Fruit fly (Drosophila melanogaster): Measurements from ENCODE around the gene spen.

Gene spen

DNA sequence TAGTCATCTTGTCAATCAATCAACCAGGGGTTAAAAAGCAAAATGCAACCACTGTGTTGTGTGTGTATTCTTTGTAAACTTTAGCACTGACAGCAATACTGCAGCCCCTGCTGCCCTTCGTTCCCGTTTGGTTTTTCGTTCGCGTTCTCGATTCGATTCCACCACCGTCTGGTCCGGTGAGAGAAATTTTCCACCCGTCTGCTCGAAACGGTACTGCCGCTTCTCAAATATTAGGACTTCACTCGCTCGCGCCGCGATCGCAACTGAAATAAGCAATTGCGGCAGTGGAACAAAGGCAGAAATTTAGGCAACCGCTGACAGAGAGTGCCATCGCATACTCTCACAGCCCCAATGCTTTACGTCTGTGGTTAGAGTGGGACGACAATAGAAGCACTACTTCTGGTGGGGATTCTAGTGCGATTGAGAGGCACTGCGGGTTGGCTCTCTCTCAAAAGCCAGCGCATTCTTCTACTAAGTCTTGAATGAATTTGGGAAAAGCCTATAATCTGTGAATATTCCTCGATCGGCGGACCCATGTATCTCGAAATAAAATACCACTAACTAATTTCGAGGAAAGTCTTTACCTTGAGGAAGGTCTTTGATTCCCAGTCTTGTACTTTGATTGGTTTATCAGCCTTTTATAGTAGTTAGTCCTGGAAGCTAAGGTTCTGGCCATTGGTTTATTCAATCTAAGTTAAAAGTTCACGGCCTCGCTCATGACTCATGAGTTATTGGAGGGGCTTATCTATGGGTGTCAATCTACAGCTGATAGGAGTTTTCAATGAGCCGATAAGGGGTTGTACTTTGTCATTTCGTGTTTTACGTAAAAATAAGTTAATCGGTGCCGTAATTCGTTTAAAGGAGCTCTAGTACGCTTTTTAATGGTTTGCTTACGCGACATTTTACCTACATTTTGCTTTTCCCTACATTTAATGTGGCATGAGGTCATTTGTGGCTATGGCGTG is 29.6 kb upstream of the spen start (continued):
- TF ChIP-seq HmgZ (tag; optimal IDR thresholded peaks at IDR 0.05), result peak; percentile 86
- TF ChIP-seq exex (tag; optimal IDR thresholded peaks at IDR 0.05), result peak; percentile 46
- TF ChIP-seq fd96Cb (tag; optimal IDR thresholded peaks at IDR 0.05), result no peak
- TF ChIP-seq nmo (GFP tag; optimal IDR thresholded peaks at IDR 0.05), result peak; percentile 4
- TF ChIP-seq ara (GFP tag; IDR thresholded peaks at IDR 0.05), result 0 out of 2 replicates have a peak, but pooled peaks have one; percentile 14
- TF ChIP-seq CG1529 (GFP tag; optimal IDR thresholded peaks at IDR 0.05), result no peak
- no peak for TF ChIP-seq CG1602 (GFP tag; optimal IDR thresholded peaks at IDR 0.05)
- no peak for TF ChIP-seq Hr39 (optimal IDR thresholded peaks at IDR 0.05)
- TF ChIP-seq CG7556 (GFP tag; optimal IDR thresholded peaks at IDR 0.05), result peak; percentile 1
- TF ChIP-seq tx (GFP tag; optimal IDR thresholded peaks at IDR 0.05), result no peak
- TF ChIP-seq Ets65A (GFP tag), result no peak
- no peak for TF ChIP-seq CG15011 (GFP tag; optimal IDR thresholded peaks at IDR 0.05)
- peak; percentile 26 for TF ChIP-seq CG1603 (tag; optimal IDR thresholded peaks at IDR 0.05)
- no peak for TF ChIP-seq Usf (GFP tag; optimal IDR thresholded peaks at IDR 0.05)
- TF ChIP-seq CG15514 (GFP tag; optimal IDR thresholded peaks at IDR 0.05), result peak; percentile 72
- TF ChIP-seq lmd (GFP tag; IDR thresholded peaks at IDR 0.05), result no peak
- no peak for TF ChIP-seq wdn (GFP tag; IDR thresholded peaks at IDR 0.05)
- no peak; the same call in 1 of the 2 replicates for TF ChIP-seq Xrp1 (GFP tag; IDR thresholded peaks at IDR 0.05)
- TF ChIP-seq E2f2 (GFP tag; IDR thresholded peaks at IDR 0.05), result peak; percentile 23; the same call in 1 of the 2 replicates
- no peak for TF ChIP-seq CG4404 (GFP tag; IDR thresholded peaks at IDR 0.05)
- TF ChIP-seq kah (GFP tag; optimal IDR thresholded peaks at IDR 0.05), result peak; percentile 71
- no peak for TF ChIP-seq schlank (tag; optimal IDR thresholded peaks at IDR 0.05)
- no peak; the same call in 3 of the 4 replicates for TF ChIP-seq Gug (GFP tag; IDR thresholded peaks at IDR 0.05)
- TF ChIP-seq stwl (tag; optimal IDR thresholded peaks at IDR 0.05), result peak; percentile 36
- peak; percentile 13 for TF ChIP-seq salm (tag; optimal IDR thresholded peaks at IDR 0.05)
- no peak for TF ChIP-seq zen2 (GFP tag; IDR thresholded peaks at IDR 0.05; ENCODE audit: partially characterized antibody)
- TF ChIP-seq Atf-2 (GFP tag; optimal IDR thresholded peaks at IDR 0.05), result no peak
- TF ChIP-seq Max (GFP tag; optimal IDR thresholded peaks at IDR 0.05), result peak; percentile 30
- no peak for TF ChIP-seq gem (tag; optimal IDR thresholded peaks at IDR 0.05)
- TF ChIP-seq CG12219 (GFP tag; optimal IDR thresholded peaks at IDR 0.05), result no peak
- TF ChIP-seq CG6854 (GFP tag; optimal IDR thresholded peaks at IDR 0.05), result peak; percentile 31
- TF ChIP-seq inv (GFP tag; IDR thresholded peaks at IDR 0.05; ENCODE audit: partially characterized antibody), result no peak
- no peak; the same call in 1 of the 2 replicates for TF ChIP-seq stc (GFP tag; IDR thresholded peaks at IDR 0.05)
- peak; percentile 71 for TF ChIP-seq MTF-1 (GFP tag; optimal IDR thresholded peaks at IDR 0.05; ENCODE audit: borderline replicate concordance)
- no peak for TF ChIP-seq CG4282 (GFP tag; optimal IDR thresholded peaks at IDR 0.05)
- no peak for TF ChIP-seq Oli (tag; optimal IDR thresholded peaks at IDR 0.05)
- no peak for TF ChIP-seq gcm2 (GFP tag; optimal IDR thresholded peaks at IDR 0.05)
- TF ChIP-seq NfI (GFP tag; optimal IDR thresholded peaks at IDR 0.05), result no peak
- no peak for TF ChIP-seq CG9727 (GFP tag; optimal IDR thresholded peaks at IDR 0.05)
- peak; percentile 0 for TF ChIP-seq CG1647 (GFP tag; optimal IDR thresholded peaks at IDR 0.05)
- peak; percentile 11 for TF ChIP-seq dm (GFP tag; optimal IDR thresholded peaks at IDR 0.05)
- TF ChIP-seq Tbp (GFP tag; optimal IDR thresholded peaks at IDR 0.05), result no peak
- peak in 1 of 3 experiments; percentile 54 for TF ChIP-seq Stat92E (GFP tag; optimal IDR thresholded peaks at IDR 0.05)
- peak; percentile 65 for TF ChIP-seq B-H2 (GFP tag; optimal IDR thresholded peaks at IDR 0.05)
- peak; percentile 26; the same call in 1 of the 2 replicates for TF ChIP-seq slbo (GFP tag; IDR thresholded peaks at IDR 0.05)
- peak; percentile 70 for TF ChIP-seq pros (GFP tag; optimal IDR thresholded peaks at IDR 0.05)
- no peak for TF ChIP-seq CG17186 (GFP tag; optimal IDR thresholded peaks at IDR 0.05)
- TF ChIP-seq CG6175 (GFP tag; IDR thresholded peaks at IDR 0.05), result peak; percentile 32; the same call in 1 of the 3 replicates
